Worm (Caenorhabditis elegans): ENCODE measurements around the gene spin-2.

ce11 chrIV:13068451-13068850 lies 18.4 kb upstream of the spin-2 start, which contains the start of gene scl-6:
- TF ChIP-seq ceh-8 (GFP tag; optimal IDR thresholded peaks at IDR 0.05) = no peak
- no peak for TF ChIP-seq mdl-1 (tag; optimal IDR thresholded peaks at IDR 0.05)
- no peak for TF ChIP-seq nhr-12 (tag; optimal IDR thresholded peaks at IDR 0.05)
- TF ChIP-seq egl-27 (tag; optimal IDR thresholded peaks at IDR 0.05) = no peak
- no peak for TF ChIP-seq ama-1 (optimal IDR thresholded peaks at IDR 0.05)
- TF ChIP-seq nhr-85 (tag) = no peak
- TF ChIP-seq zag-1 (tag; optimal IDR thresholded peaks at IDR 0.05) = no peak
- no peak for TF ChIP-seq mep-1 (tag; optimal IDR thresholded peaks at IDR 0.05)
- TF ChIP-seq aha-1 (tag; optimal IDR thresholded peaks at IDR 0.05) = no peak
- TF ChIP-seq lin-35 (GFP tag; optimal IDR thresholded peaks at IDR 0.05) = no peak
- TF ChIP-seq lin-13 (GFP tag; optimal IDR thresholded peaks at IDR 0.05) = no peak

All from whole organism, L1 larva.